Fruit fly (Drosophila melanogaster): Measurements from ENCODE around the gene CG31233.

Gene CG31233

DNA sequence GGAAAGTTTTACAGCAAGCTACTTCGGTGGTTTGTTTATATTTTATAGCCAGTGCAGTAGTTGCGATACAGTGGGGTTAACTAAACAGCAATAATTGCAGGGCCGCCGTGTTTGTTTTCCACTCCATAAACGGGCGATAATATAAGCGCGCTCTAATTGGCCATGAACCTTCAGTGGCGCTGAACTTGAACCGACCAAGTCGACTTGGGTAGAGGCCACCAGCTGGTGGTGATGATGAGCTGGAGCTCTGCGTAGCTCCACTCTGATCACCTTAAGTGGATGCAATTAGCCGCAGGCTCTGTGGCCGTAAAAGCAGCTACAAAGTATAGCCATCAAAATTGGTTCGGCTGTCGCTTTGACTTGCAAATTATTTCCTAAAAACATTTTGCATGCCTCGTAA is 30.4 kb downstream of the CG31233 start:
- TF ChIP-seq EcR (GFP tag; optimal IDR thresholded peaks at IDR 0.05) = peak; percentile 76
- no peak for TF ChIP-seq CG10348 (GFP tag; IDR thresholded peaks at IDR 0.05)

DNA sequence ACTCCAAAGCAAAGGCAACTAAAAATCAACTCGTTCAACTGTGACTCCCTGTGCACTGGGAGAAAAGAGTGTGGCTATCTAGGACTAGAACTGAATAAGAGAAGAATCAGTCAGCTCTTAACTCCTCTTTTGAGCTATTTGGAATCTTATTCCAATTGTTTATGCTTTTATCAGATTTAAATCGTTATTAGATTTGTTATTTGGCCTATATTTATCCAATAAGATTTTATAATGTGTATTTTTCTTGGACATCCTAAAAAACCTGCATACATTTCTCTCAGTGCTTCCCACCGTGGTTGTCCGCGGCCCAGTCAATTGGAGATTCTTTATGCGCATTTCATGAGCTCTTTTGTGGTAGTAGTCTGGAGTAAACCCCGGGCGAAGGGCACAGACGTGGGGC is 31.8 kb downstream of the CG31233 start:
- TF ChIP-seq CG14655 (GFP tag; optimal IDR thresholded peaks at IDR 0.05) = peak; percentile 92
- TF ChIP-seq CG10348 (GFP tag; IDR thresholded peaks at IDR 0.05) = no peak
- peak; percentile 90 for TF ChIP-seq CG34367 (tag; optimal IDR thresholded peaks at IDR 0.05)
- TF ChIP-seq fd96Ca (GFP tag; IDR thresholded peaks at IDR 0.05) = peak; percentile 66; the same call in 2 of the 3 replicates
- TF ChIP-seq Pif1B (GFP tag; optimal IDR thresholded peaks at IDR 0.05) = peak; percentile 88
- TF ChIP-seq rn (GFP tag; IDR thresholded peaks at IDR 0.05) = peak; percentile 69
- TF ChIP-seq CG8159 (tag; optimal IDR thresholded peaks at IDR 0.05) = peak; percentile 95
- TF ChIP-seq D1 (tag; optimal IDR thresholded peaks at IDR 0.05) = peak; percentile 86
- peak; percentile 72 for TF ChIP-seq Ets98B (GFP tag; IDR thresholded peaks at IDR 0.05)
- peak; percentile 93 for TF ChIP-seq Pif1A (GFP tag; optimal IDR thresholded peaks at IDR 0.05)
- TF ChIP-seq CG15710 (tag; optimal IDR thresholded peaks at IDR 0.05) = peak; percentile 95
- TF ChIP-seq gl (tag; optimal IDR thresholded peaks at IDR 0.05) = peak; percentile 89
- peak; percentile 65 for TF ChIP-seq EcR (GFP tag; optimal IDR thresholded peaks at IDR 0.05)
- TF ChIP-seq CG13204 (GFP tag; optimal IDR thresholded peaks at IDR 0.05) = peak; percentile 83
- peak; percentile 82 for TF ChIP-seq CG4496 (GFP tag; IDR thresholded peaks at IDR 0.05)
- TF ChIP-seq CG17806 (tag; optimal IDR thresholded peaks at IDR 0.05) = peak; percentile 95
- TF ChIP-seq CG12605 (GFP tag; IDR thresholded peaks at IDR 0.05) = peak; percentile 71
- peak; percentile 93 for TF ChIP-seq CG9948 (tag; optimal IDR thresholded peaks at IDR 0.05)
- TF ChIP-seq CG32121 (GFP tag; IDR thresholded peaks at IDR 0.05) = peak; percentile 72
- peak; percentile 92 for TF ChIP-seq Snoo (tag; optimal IDR thresholded peaks at IDR 0.05)
- TF ChIP-seq CG8301 (tag; optimal IDR thresholded peaks at IDR 0.05) = peak; percentile 87

DNA sequence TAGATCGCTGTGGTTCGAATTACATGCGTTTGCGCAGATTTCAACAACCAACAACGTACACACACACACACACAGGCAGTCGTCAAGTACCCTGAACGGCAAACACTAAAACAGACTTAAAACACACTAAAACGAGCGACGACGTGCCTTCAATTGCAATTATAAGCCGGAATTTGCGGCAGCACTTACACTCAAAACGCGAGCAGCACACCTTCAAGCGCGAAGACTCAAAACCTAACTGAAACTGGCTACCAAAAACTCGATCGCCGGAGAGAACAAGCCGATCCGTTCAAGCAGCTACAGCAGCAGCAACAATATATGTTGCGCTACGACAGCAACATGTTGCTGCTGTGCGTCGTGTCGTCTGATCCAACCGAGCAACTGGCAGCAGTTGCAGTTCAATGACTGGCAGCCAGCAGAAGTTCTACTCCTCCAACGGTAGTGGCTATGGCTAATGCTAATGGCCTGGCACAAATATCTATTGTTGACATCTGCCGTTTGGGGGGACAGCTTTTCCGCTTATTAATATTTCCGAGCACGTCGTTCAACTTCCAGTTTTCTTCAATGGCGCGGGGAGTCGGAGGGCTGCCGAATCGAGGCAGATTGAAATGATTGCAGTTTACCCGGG is 32.8 kb downstream of the CG31233 start, which contains the start of gene tsl:
Gene tsl (minus strand): TSS at position 242 of the 628 bp plus-strand sequence.
- no peak for TF ChIP-seq Pif1A (GFP tag; optimal IDR thresholded peaks at IDR 0.05)
- peak; percentile 20 for TF ChIP-seq CG13204 (GFP tag; optimal IDR thresholded peaks at IDR 0.05)
- 0 out of 3 replicates have a peak, but pooled peaks have one; percentile 16 for TF ChIP-seq CG4496 (GFP tag; IDR thresholded peaks at IDR 0.05)
- TF ChIP-seq EcR (GFP tag; optimal IDR thresholded peaks at IDR 0.05) = peak; percentile 93

DNA sequence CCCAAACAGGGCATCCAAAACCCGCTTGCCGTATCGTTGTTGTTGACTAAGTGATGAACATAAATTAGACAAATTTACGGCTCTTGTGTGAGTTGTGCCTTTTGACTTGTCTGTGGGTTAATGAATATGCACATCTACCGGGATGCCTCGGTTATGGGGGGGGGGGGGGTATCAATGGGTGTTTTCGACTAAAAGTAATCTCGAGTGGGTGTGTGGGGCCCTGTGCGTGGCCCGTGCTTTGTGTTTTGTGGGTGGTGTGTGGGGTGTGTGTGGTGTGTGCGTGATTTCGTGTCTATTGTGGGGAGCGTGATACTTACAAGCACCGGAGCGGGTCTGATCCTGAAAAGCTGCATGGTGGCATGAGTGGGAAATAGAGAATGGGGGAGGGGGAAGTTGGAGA is 40.7 kb downstream of the CG31233 start:
- TF ChIP-seq D1 (tag; optimal IDR thresholded peaks at IDR 0.05) = no peak
- no peak for TF ChIP-seq CG14655 (GFP tag; optimal IDR thresholded peaks at IDR 0.05)
- no peak for TF ChIP-seq CG10348 (GFP tag; IDR thresholded peaks at IDR 0.05)
- TF ChIP-seq CG17806 (tag; optimal IDR thresholded peaks at IDR 0.05) = no peak
- TF ChIP-seq CG4496 (GFP tag; IDR thresholded peaks at IDR 0.05) = no peak

DNA sequence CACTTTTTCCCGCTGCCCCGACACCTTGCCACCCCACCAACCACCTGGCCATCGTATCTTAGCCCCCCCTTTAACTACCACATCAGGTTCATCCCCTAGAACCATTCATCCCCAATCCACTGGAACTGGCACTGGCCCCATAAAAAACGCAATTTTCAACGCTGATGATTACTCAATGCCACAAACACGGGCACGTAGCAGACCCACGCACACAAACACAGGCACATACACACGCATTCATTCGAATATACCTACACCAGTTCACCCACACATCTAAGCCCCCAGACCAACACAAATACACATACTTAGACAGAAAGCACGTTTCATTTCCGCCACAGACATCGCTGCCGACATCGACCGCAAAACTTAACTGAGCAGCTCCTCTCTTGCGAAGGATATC is 44.1 kb downstream of the CG31233 start:
- no peak for TF ChIP-seq Snoo (tag; optimal IDR thresholded peaks at IDR 0.05)
- no peak for TF ChIP-seq CG8159 (tag; optimal IDR thresholded peaks at IDR 0.05)
- no peak for TF ChIP-seq Pif1A (GFP tag; optimal IDR thresholded peaks at IDR 0.05)
- TF ChIP-seq fd96Ca (GFP tag; IDR thresholded peaks at IDR 0.05) = no peak
- no peak for TF ChIP-seq CG17806 (tag; optimal IDR thresholded peaks at IDR 0.05)
- no peak for TF ChIP-seq rn (GFP tag; IDR thresholded peaks at IDR 0.05)
- no peak for TF ChIP-seq gl (tag; optimal IDR thresholded peaks at IDR 0.05)
- no peak for TF ChIP-seq Ets98B (GFP tag; IDR thresholded peaks at IDR 0.05)
- no peak for TF ChIP-seq CG12605 (GFP tag; IDR thresholded peaks at IDR 0.05)
- no peak for TF ChIP-seq CG13204 (GFP tag; optimal IDR thresholded peaks at IDR 0.05)
- TF ChIP-seq CG4496 (GFP tag; IDR thresholded peaks at IDR 0.05) = no peak
- no peak for TF ChIP-seq CG34367 (tag; optimal IDR thresholded peaks at IDR 0.05)
